Worm (Caenorhabditis elegans): ENCODE results near the gene ZK262.8.

ce11 chrV:18444118-18444517, 5.9 kb downstream of the ZK262.8 start, which contains the start of gene ZK228.1:
- TF ChIP-seq F52B5.7 (tag; optimal IDR thresholded peaks at IDR 0.05) (no peak), ceh-91 (GFP tag; IDR thresholded peaks at IDR 0.05) (no peak), ceh-27 (GFP tag; optimal IDR thresholded peaks at IDR 0.05) (no peak), snpc-4 (GFP tag; optimal IDR thresholded peaks at IDR 0.05) (no peak), snpc-4 (tag; optimal IDR thresholded peaks at IDR 0.05) (no peak), unc-62 (GFP tag; optimal IDR thresholded peaks at IDR 0.05) (no peak)

Data from whole organism, young adult.